Fruit fly (Drosophila melanogaster): ENCODE results near the gene Pex1.

- TF ChIP-seq pan (optimal IDR thresholded peaks at IDR 0.05) (no peak), psq (optimal IDR thresholded peaks at IDR 0.05) (no peak), CG8478 (optimal IDR thresholded peaks at IDR 0.05) (no peak), Dll (optimal IDR thresholded peaks at IDR 0.05) (no peak), usp (GFP tag; optimal IDR thresholded peaks at IDR 0.05) (no peak)
Measured at dm6 chr3L:14064065-14064414, 7.7 kb upstream of the Pex1 start.
